Fruit fly (Drosophila melanogaster) whole organism, embryonic: ENCODE data around the gene CG46459.

ENCODE experiments used
- Ada2b ChIP-seq: fragments of 200-800 bp; sonication (Bioruptor generic); IDR thresholded peaks from 2 replicates; pipeline ENCODE4 v1.3.6; 2022; ENCODE audit warnings: missing biosample characterization, missing genetic modification characterization
- Asciz ChIP-seq: fragments of 200-800 bp; sonication (Bioruptor generic); optimal IDR thresholded peaks from 2 replicates; lab custom pipeline; 2017; ENCODE audit warnings: missing biosample characterization, mild to moderate bottlenecking, missing genetic modification characterization, missing genetic modification reagents
- Atf3 ChIP-seq: fragments of 200-800 bp; sonication (Bioruptor generic); optimal IDR thresholded peaks from 3 replicates; lab custom pipeline; 2016; ENCODE audit warnings: missing biosample characterization, missing genetic modification characterization
- Atf6 ChIP-seq: fragments of 200-800 bp; sonication (Bioruptor generic); IDR thresholded peaks from 2 replicates; pipeline ENCODE4 v1.3.6; 2022; ENCODE audit warnings: missing biosample characterization, missing genetic modification characterization
- CG10267 ChIP-seq: fragments of 200-800 bp; sonication (Bioruptor generic); optimal IDR thresholded peaks from 2 replicates; lab custom pipeline; 2018; ENCODE audit warnings: missing biosample characterization, mild to moderate bottlenecking, missing genetic modification characterization, moderate library complexity
- CG10654 ChIP-seq: fragments of 200-800 bp; sonication (Bioruptor generic); optimal IDR thresholded peaks from 2 replicates; lab custom pipeline; 2016; ENCODE audit warnings: missing biosample characterization, missing genetic modification characterization
- CG12155 ChIP-seq: fragments of 200-800 bp; sonication (Bioruptor generic); optimal IDR thresholded peaks from 3 replicates; lab custom pipeline; 2016; ENCODE audit warnings: missing biosample characterization, missing genetic modification characterization
- CG1233 ChIP-seq: fragments of 200-800 bp; sonication (Bioruptor generic); optimal IDR thresholded peaks from 4 replicates; lab custom pipeline; 2018; ENCODE audit warnings: missing biosample characterization, mild to moderate bottlenecking, missing genetic modification characterization
- CG12769 ChIP-seq: fragments of 200-800 bp; sonication (Bioruptor generic); optimal IDR thresholded peaks from 2 replicates; lab custom pipeline; 2019; ENCODE audit warnings: missing biosample characterization, mild to moderate bottlenecking, missing genetic modification characterization, moderate library complexity
- CG13287 ChIP-seq: fragments of 200-800 bp; sonication (Bioruptor generic); IDR thresholded peaks from 2 replicates; pipeline ENCODE4 v1.3.6; 2022; ENCODE audit warnings: missing biosample characterization, missing genetic modification characterization; ENCODE audit not compliant: partially characterized antibody
- CG16813 ChIP-seq: fragments of 200-800 bp; sonication (Bioruptor generic); IDR thresholded peaks from 3 replicates; pipeline ENCODE4 v1.3.6; 2022; ENCODE audit warnings: missing biosample characterization, missing genetic modification characterization; ENCODE audit not compliant: partially characterized antibody
- CG16815 ChIP-seq: fragments of 200-800 bp; sonication (Bioruptor generic); optimal IDR thresholded peaks from 3 replicates; lab custom pipeline; 2017; ENCODE audit warnings: missing biosample characterization, mild to moderate bottlenecking, missing genetic modification characterization
- CG2129 ChIP-seq: fragments of 200-800 bp; sonication (Bioruptor generic); IDR thresholded peaks from 2 replicates; pipeline ENCODE4 v1.3.6; 2022; ENCODE audit warnings: missing biosample characterization, missing genetic modification characterization; ENCODE audit not compliant: partially characterized antibody
- CG30020 ChIP-seq: fragments of 200-800 bp; optimal IDR thresholded peaks from 2 replicates; lab custom pipeline; 2019; ENCODE audit warnings: missing biosample characterization, mild to moderate bottlenecking, missing genetic modification characterization, moderate library complexity
- CG30403 ChIP-seq: fragments of 200-800 bp; sonication (Bioruptor generic); optimal IDR thresholded peaks from 3 replicates; lab custom pipeline; 2016; ENCODE audit warnings: missing biosample characterization, missing genetic modification characterization
- CG30431 ChIP-seq: fragments of 200-800 bp; sonication (Bioruptor generic); optimal IDR thresholded peaks from 2 replicates; lab custom pipeline; 2017; ENCODE audit warnings: missing biosample characterization, missing genetic modification characterization
- CG6254 ChIP-seq: fragments of 200-800 bp; sonication (Bioruptor generic); optimal IDR thresholded peaks from 3 replicates; lab custom pipeline; 2017; ENCODE audit warnings: mild to moderate bottlenecking, missing biosample characterization, missing genetic modification reagents, missing genetic modification characterization
- CG7271 ChIP-seq: fragments of 200-800 bp; sonication (Bioruptor generic); optimal IDR thresholded peaks from 2 replicates; lab custom pipeline; 2018; ENCODE audit warnings: missing biosample characterization, mild to moderate bottlenecking, missing genetic modification characterization, moderate library complexity
- CG8290 ChIP-seq, 3 experiments: fragments of 200-800 bp; sonication (Bioruptor generic); optimal IDR thresholded peaks; 2 replicates each; lab custom pipeline; 2016 to 2019; ENCODE audit warnings: missing biosample characterization in 3 of 3, missing genetic modification characterization in 3 of 3, mild to moderate bottlenecking in 2 of 3, moderate library complexity in 1 of 3
- CG9215 ChIP-seq: fragments of 200-800 bp; sonication (Bioruptor generic); IDR thresholded peaks from 2 replicates; pipeline ENCODE4 v1.3.6; 2022; ENCODE audit warnings: missing biosample characterization, missing genetic modification characterization
- D19B ChIP-seq: fragments of 200-800 bp; sonication (Bioruptor generic); optimal IDR thresholded peaks from 2 replicates; lab custom pipeline; 2017; ENCODE audit warnings: missing biosample characterization, mild to moderate bottlenecking, missing genetic modification characterization
- Dip3 ChIP-seq: fragments of 200-800 bp; sonication (Bioruptor generic); optimal IDR thresholded peaks from 3 replicates; lab custom pipeline; 2016; ENCODE audit warnings: missing biosample characterization, missing genetic modification characterization
- Eip74EF ChIP-seq, 2 experiments: fragments of 200-800 bp in 1 of 2; fragments of >200 bp in 1 of 2; sonication (Bioruptor generic) in 1 of 2; optimal IDR thresholded peaks; 2 replicates each; lab custom pipeline; 2017 to 2019; ENCODE audit warnings: missing biosample characterization in 2 of 2, missing genetic modification characterization in 2 of 2, mild to moderate bottlenecking in 1 of 2, moderate library complexity in 1 of 2
- Fer1 ChIP-seq: fragments of 200-800 bp; sonication (Bioruptor generic); optimal IDR thresholded peaks from 2 replicates; lab custom pipeline; 2017; ENCODE audit warnings: missing biosample characterization, mild to moderate bottlenecking, missing genetic modification characterization
- Lhr ChIP-seq: fragments of 200-800 bp; sonication (Bioruptor generic); optimal IDR thresholded peaks from 3 replicates; lab custom pipeline; 2017; ENCODE audit warnings: mild to moderate bottlenecking, missing biosample characterization, missing genetic modification reagents, missing genetic modification characterization
- Oli ChIP-seq: fragments of 200-800 bp; sonication (Bioruptor generic); optimal IDR thresholded peaks from 2 replicates; lab custom pipeline; 2018; ENCODE audit warnings: missing biosample characterization, mild to moderate bottlenecking, missing genetic modification characterization, moderate library complexity
- Pdp1 ChIP-seq, 2 experiments: fragments of 200-800 bp; sonication (Bioruptor generic); optimal IDR thresholded peaks; 3 replicates each; lab custom pipeline; 2016; ENCODE audit warnings: missing biosample characterization in 2 of 2, missing genetic modification characterization in 2 of 2, mild to moderate bottlenecking in 1 of 2, moderate library complexity in 1 of 2
- Sox100B ChIP-seq: fragments of 200-800 bp; sonication (Bioruptor generic); optimal IDR thresholded peaks from 3 replicates; lab custom pipeline; 2018; ENCODE audit warnings: missing biosample characterization, mild to moderate bottlenecking, missing genetic modification characterization
- Tbp ChIP-seq: fragments of >200 bp; optimal IDR thresholded peaks from 2 replicates; lab custom pipeline; 2018; ENCODE audit warnings: missing biosample characterization, missing genetic modification characterization
- Usf ChIP-seq: fragments of 200-800 bp; sonication (Bioruptor generic); optimal IDR thresholded peaks from 2 replicates; lab custom pipeline; 2017; ENCODE audit warnings: missing genotype, missing biosample characterization, missing genetic modification characterization
- bab2 ChIP-seq: fragments of 200-800 bp; sonication (Bioruptor generic); optimal IDR thresholded peaks from 2 replicates; lab custom pipeline; 2016; ENCODE audit warnings: missing biosample characterization, missing genetic modification characterization
- br ChIP-seq: fragments of >200 bp; optimal IDR thresholded peaks from 2 replicates; lab custom pipeline; 2017
- chn ChIP-seq: fragments of 200-800 bp; sonication (Bioruptor generic); optimal IDR thresholded peaks from 2 replicates; lab custom pipeline; 2016; ENCODE audit warnings: missing biosample characterization, missing genetic modification characterization
- ems ChIP-seq: fragments of 200-800 bp; sonication (Bioruptor generic); optimal IDR thresholded peaks from 3 replicates; lab custom pipeline; 2016; ENCODE audit warnings: missing biosample characterization, missing genetic modification characterization
- gt ChIP-seq: fragments of 200-800 bp; sonication (Bioruptor generic); IDR thresholded peaks from 2 replicates; pipeline ENCODE4 v1.3.6; 2022; ENCODE audit warnings: missing biosample characterization, missing genetic modification characterization
- hbn ChIP-seq: fragments of 200-800 bp; sonication (Bioruptor generic); IDR thresholded peaks from 2 replicates; pipeline ENCODE4 v1.3.6; 2022; ENCODE audit warnings: missing biosample characterization, missing genetic modification characterization; ENCODE audit not compliant: partially characterized antibody
- her ChIP-seq: fragments of 200-800 bp; sonication (Bioruptor generic); optimal IDR thresholded peaks from 2 replicates; lab custom pipeline; 2016; ENCODE audit warnings: missing biosample characterization, missing genetic modification characterization
- hth ChIP-seq: fragments of >200 bp; optimal IDR thresholded peaks from 2 replicates; lab custom pipeline; 2017; ENCODE audit warnings: inconsistent platforms
- kah ChIP-seq: fragments of 200-800 bp; sonication (Bioruptor generic); optimal IDR thresholded peaks from 2 replicates; lab custom pipeline; 2018; ENCODE audit warnings: missing biosample characterization, mild to moderate bottlenecking, missing genetic modification characterization
- lilli ChIP-seq: fragments of 200-800 bp; sonication (Bioruptor generic); optimal IDR thresholded peaks from 3 replicates; lab custom pipeline; 2016; ENCODE audit warnings: missing biosample characterization, missing genetic modification characterization
- maf-S ChIP-seq: fragments of 200-800 bp; sonication (Bioruptor generic); optimal IDR thresholded peaks from 2 replicates; lab custom pipeline; 2016; ENCODE audit warnings: missing biosample characterization, missing genetic modification characterization
- otp ChIP-seq: fragments of 200-800 bp; sonication (Bioruptor generic); IDR thresholded peaks from 3 replicates; pipeline ENCODE4, ENCODE4 v1.3.6; 2022; ENCODE audit warnings: missing biosample characterization, missing genetic modification characterization
- pita ChIP-seq: fragments of 200-800 bp; sonication (Bioruptor generic); optimal IDR thresholded peaks from 2 replicates; lab custom pipeline; 2017; ENCODE audit warnings: missing biosample characterization, mild to moderate bottlenecking, missing genetic modification characterization
- sd ChIP-seq: fragments of 200-800 bp; sonication (Bioruptor generic); optimal IDR thresholded peaks from 3 replicates; lab custom pipeline; 2018; ENCODE audit warnings: missing biosample characterization, mild to moderate bottlenecking, missing genetic modification characterization, moderate library complexity
- seq ChIP-seq: fragments of 200-800 bp; sonication (Bioruptor generic); IDR thresholded peaks from 2 replicates; pipeline ENCODE4 v1.3.6; 2022; ENCODE audit warnings: missing biosample characterization, missing genetic modification characterization
- tll ChIP-seq, 2 experiments: fragments of 200-800 bp in 1 of 2; fragments of >200 bp in 1 of 2; sonication (Bioruptor generic) in 1 of 2; optimal IDR thresholded peaks; 2 replicates each; lab custom pipeline; 2017 to 2019; ENCODE audit warnings: missing biosample characterization in 2 of 2, missing genetic modification characterization in 2 of 2, mild to moderate bottlenecking in 1 of 2, moderate library complexity in 1 of 2
- wor ChIP-seq: fragments of 200-800 bp; sonication (Bioruptor generic); IDR thresholded peaks from 2 replicates; pipeline ENCODE4 v1.3.6; 2022; ENCODE audit warnings: missing biosample characterization, missing genetic modification characterization
- zfh1 ChIP-seq: fragments of 200-800 bp; sonication (Bioruptor generic); IDR thresholded peaks from 3 replicates; pipeline ENCODE4 v1.3.6; 2022; ENCODE audit warnings: missing biosample characterization, missing genetic modification characterization

The CG46459 gene

DNA sequence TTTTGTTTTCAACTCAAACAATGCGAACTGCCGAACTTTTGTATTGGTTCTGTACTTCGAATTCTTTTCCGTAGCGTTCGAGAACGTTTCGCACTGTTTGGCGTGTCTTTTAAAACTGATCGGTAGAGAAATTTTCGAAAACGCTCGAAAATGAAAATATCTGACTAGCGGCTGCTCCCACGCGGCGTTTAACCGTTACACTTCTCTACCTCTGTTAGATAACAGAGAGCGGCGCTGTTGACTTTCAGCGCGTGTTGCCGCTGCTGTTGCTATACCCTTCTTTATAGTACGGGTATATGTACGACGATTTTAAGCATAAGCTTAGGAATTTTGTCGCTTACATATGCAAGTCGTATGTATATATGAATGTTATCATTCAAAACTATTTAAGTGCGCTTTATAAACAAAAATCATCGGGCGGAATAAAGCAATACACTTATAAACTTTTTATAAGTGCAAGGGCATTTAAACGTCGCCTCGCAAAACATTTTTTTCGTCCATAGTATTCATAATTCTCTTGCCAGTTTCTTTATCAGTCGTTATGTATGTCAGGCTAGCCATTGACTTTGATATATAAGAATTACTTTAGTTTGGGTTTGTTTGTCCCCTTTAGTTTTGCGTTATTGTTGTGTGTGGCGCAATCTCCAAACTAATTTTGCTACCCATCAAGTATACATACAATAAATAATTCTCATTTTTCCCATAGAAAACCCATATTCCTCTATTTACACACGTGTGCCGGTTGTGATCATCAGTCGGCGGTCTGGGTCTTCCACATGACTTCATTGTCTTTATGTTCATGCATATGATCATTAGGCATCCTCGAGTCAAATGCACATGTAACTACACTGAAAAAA, 15.4 kb upstream of the CG46459 start, which contains the start of gene Phyhd1 (continued):
- no peak for TF ChIP-seq CG2129 (GFP tag; lab: Robert Waterston, UW)
- peak; percentile 69 for TF ChIP-seq CG8290 (GFP tag; optimal IDR thresholded peaks at IDR 0.05; lab: Kevin White, UChicago)
- peak; percentile 56 to 95 for TF ChIP-seq CG8290 (tag; optimal IDR thresholded peaks at IDR 0.05; lab: Kevin White, UChicago)
- TF ChIP-seq D19B (GFP tag; lab: Kevin White, UChicago): peak; percentile 87
- TF ChIP-seq CG12155: peak; percentile 94
- peak; percentile 96 for TF ChIP-seq lilli (GFP tag; lab: Kevin White, UChicago)
- peak; percentile 32; the same call in 1 of the 2 replicates for TF ChIP-seq gt (GFP tag; lab: Robert Waterston, UW)
- TF ChIP-seq Ada2b (GFP tag; lab: Robert Waterston, UW): peak; percentile 97
- peak; percentile 93 for TF ChIP-seq CG16815 (GFP tag; lab: Kevin White, UChicago)
- peak; percentile 87 for TF ChIP-seq CG30431 (GFP tag; lab: Kevin White, UChicago)
- TF ChIP-seq her (GFP tag; lab: Kevin White, UChicago): peak; percentile 95
- TF ChIP-seq chn: peak; percentile 95
- peak; percentile 89 for TF ChIP-seq Usf
- peak; percentile 63 for TF ChIP-seq kah (GFP tag; lab: Kevin White, UChicago)
- TF ChIP-seq sd (tag; lab: Kevin White, UChicago): peak; percentile 87
- peak; percentile 85 for TF ChIP-seq CG1233
- TF ChIP-seq CG30403 (GFP tag; lab: Kevin White, UChicago): peak; percentile 98
- TF ChIP-seq CG6254 (GFP tag; lab: Kevin White, UChicago): peak; percentile 88
- TF ChIP-seq CG7271 (tag; lab: Kevin White, UChicago): peak; percentile 65
- TF ChIP-seq CG10654: peak; percentile 90
- TF ChIP-seq seq (GFP tag; lab: Robert Waterston, UW): peak; percentile 93
- TF ChIP-seq CG12769 (tag; lab: Kevin White, UChicago): peak; percentile 97
- TF ChIP-seq zfh1 (GFP tag; lab: Robert Waterston, UW): peak; percentile 96
- TF ChIP-seq bab2 (GFP tag; lab: Kevin White, UChicago): peak; percentile 97
- no peak for TF ChIP-seq CG13287 (GFP tag; lab: Robert Waterston, UW)
- peak; percentile 93 for TF ChIP-seq Atf6 (GFP tag; lab: Robert Waterston, UW)
- TF ChIP-seq Pdp1 (GFP tag; optimal IDR thresholded peaks at IDR 0.05; lab: Kevin White, UChicago): peak; percentile 96 to 97
- peak; percentile 87 for TF ChIP-seq CG10267 (tag; lab: Kevin White, UChicago)
- peak; percentile 91 for TF ChIP-seq Atf3 (GFP tag; lab: Kevin White, UChicago)
- peak; percentile 95 for TF ChIP-seq ems
- peak; percentile 96 for TF ChIP-seq Oli (tag; lab: Kevin White, UChicago)
- TF ChIP-seq Lhr (GFP tag; lab: Kevin White, UChicago): peak; percentile 64
- no peak for TF ChIP-seq CG16813 (GFP tag; lab: Robert Waterston, UW)
- peak; percentile 96 for TF ChIP-seq maf-S (GFP tag; lab: Kevin White, UChicago)
- TF ChIP-seq Tbp (GFP tag; lab: Kevin White, UChicago): no peak
- peak; percentile 86 for TF ChIP-seq wor
- TF ChIP-seq br (lab: Kevin White, UChicago): no peak
- TF ChIP-seq tll (GFP tag; optimal IDR thresholded peaks at IDR 0.05; lab: Kevin White, UChicago): peak in 1 of 2 experiments; percentile 60
- peak; percentile 95 for TF ChIP-seq Fer1
- TF ChIP-seq otp (GFP tag; lab: Robert Waterston, UW): peak; percentile 95
- peak; percentile 89 for TF ChIP-seq Sox100B (GFP tag; lab: Kevin White, UChicago)
- peak; percentile 84 for TF ChIP-seq CG9215
- TF ChIP-seq pita (GFP tag; lab: Kevin White, UChicago): no peak
- TF ChIP-seq Eip74EF (GFP tag; optimal IDR thresholded peaks at IDR 0.05; lab: Kevin White, UChicago): peak in 1 of 2 experiments; percentile 91
- TF ChIP-seq Asciz (GFP tag; lab: Kevin White, UChicago): peak; percentile 91
- TF ChIP-seq hbn: no peak
- TF ChIP-seq CG30020 (tag; lab: Kevin White, UChicago): peak; percentile 30
- no peak for TF ChIP-seq hth (lab: Kevin White, UChicago)
- TF ChIP-seq Dip3 (GFP tag; lab: Kevin White, UChicago): peak; percentile 95
